Worm (Caenorhabditis elegans) whole organism, mixed stage, embryonic: Measurements from ENCODE around the gene T14B4.5.

ENCODE experiments used
- drap-1 ChIP-seq: fragments of 200-800 bp; sonication (Bioruptor generic); optimal IDR thresholded peaks from 3 replicates; lab custom pipeline; 2018; ENCODE audit warnings: mild to moderate bottlenecking, missing genetic modification characterization, missing compliant biosample characterization
- elt-3 ChIP-seq: fragments of 150-350 bp; optimal IDR thresholded peaks from 2 replicates; lab custom pipeline; 2014; ENCODE audit warnings: missing biosample characterization, missing genetic modification characterization
- ham-2 ChIP-seq: fragments of 200-800 bp; sonication (Bioruptor generic); optimal IDR thresholded peaks from 2 replicates; lab custom pipeline; 2018; ENCODE audit warnings: mild to moderate bottlenecking, missing genetic modification characterization, missing compliant biosample characterization
- mab-5 ChIP-seq: fragments of 150-350 bp; optimal IDR thresholded peaks from 2 replicates; lab custom pipeline; 2014; ENCODE audit warnings: missing biosample characterization, missing genetic modification characterization
- mep-1 ChIP-seq: fragments of 150-350 bp; optimal IDR thresholded peaks from 2 replicates; lab custom pipeline; 2017; ENCODE audit warnings: missing biosample characterization, missing genetic modification reagents, missing genetic modification characterization, inconsistent platforms
- pha-4 ChIP-seq: fragments of 150-350 bp; optimal IDR thresholded peaks from 2 replicates; lab custom pipeline; 2018; ENCODE audit warnings: missing biosample characterization, missing genetic modification reagents, missing genetic modification characterization
- snpc-4 ChIP-seq: fragments of 150-350 bp; optimal IDR thresholded peaks from 2 replicates; lab custom pipeline; 2014; ENCODE audit warnings: missing biosample characterization, missing genetic modification characterization
- unc-39 ChIP-seq: fragments of 150-350 bp; optimal IDR thresholded peaks from 2 replicates; lab custom pipeline; 2014; ENCODE audit warnings: missing biosample characterization, missing genetic modification characterization
- unc-62 ChIP-seq: fragments of 150-350 bp; optimal IDR thresholded peaks from 2 replicates; lab custom pipeline; 2014; ENCODE audit warnings: missing biosample characterization, missing genetic modification reagents, missing genetic modification characterization
- ztf-11 ChIP-seq: fragments of 150-350 bp; optimal IDR thresholded peaks from 2 replicates; lab custom pipeline; 2014; ENCODE audit warnings: missing biosample characterization, missing genetic modification characterization

DNA sequence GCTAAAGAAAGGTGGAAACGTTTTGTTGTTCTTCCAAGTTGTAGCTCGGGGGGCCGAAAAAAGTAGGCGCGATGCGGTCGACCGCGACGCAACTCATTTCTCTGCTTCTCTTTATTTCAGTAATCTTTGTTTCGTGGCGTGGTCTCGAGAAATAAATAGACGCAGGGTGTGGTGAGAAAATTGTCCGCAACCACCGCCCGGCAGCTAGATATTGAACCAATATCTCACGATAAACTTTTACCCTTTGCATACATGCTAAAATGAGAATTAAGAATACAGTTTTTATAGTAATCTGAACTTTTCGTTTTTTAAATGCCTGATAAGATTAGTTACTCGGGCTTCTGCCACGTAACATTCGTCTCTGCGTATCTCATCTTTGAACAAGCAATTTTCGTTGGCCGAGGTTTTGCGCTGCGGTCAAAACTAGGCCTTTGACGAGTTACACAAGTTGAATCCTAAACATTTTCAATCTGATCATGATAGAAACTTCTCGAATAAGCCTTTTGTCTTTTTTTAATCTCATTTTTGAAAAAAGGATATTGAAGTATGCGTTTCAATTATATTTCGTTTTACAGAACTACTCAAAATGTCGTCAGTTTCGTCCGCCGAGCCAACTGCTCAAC is 32.9 kb upstream of the T14B4.5 start, which contains the start of gene gyf-1:
- no peak for TF ChIP-seq ztf-11 (tag; lab: Kevin White, UChicago)
- TF ChIP-seq ham-2 (GFP tag; lab: Kevin White, UChicago), result peak; percentile 23
- TF ChIP-seq mab-5 (tag; lab: Kevin White, UChicago), result no peak
- TF ChIP-seq mep-1, result no peak
- TF ChIP-seq unc-39 (tag; lab: Kevin White, UChicago), result no peak
- TF ChIP-seq drap-1 (GFP tag; lab: Kevin White, UChicago), result no peak
- TF ChIP-seq pha-4 (tag; lab: Kevin White, UChicago), result no peak
- no peak for TF ChIP-seq elt-3 (tag; lab: Kevin White, UChicago)
- TF ChIP-seq unc-62 (GFP tag; lab: Kevin White, UChicago), result no peak
- no peak for TF ChIP-seq snpc-4
